Fruit fly (Drosophila melanogaster) whole organism, prepupa: ENCODE measurements around the gene CG32024.
A peak's percentile ranks its signal among the peaks of the same experiment; 100 is the strongest.

Experiments
- CG10631 ChIP-seq: fragments of 200-800 bp; sonication (Bioruptor generic); optimal IDR thresholded peaks from 2 replicates; lab custom pipeline; 2016; ENCODE audit warnings: missing biosample characterization, missing genetic modification characterization
- CG11762 ChIP-seq: fragments of 200-800 bp; sonication (Bioruptor generic); optimal IDR thresholded peaks from 3 replicates; lab custom pipeline; 2016; ENCODE audit warnings: missing biosample characterization, missing genetic modification characterization; ENCODE audit not compliant: insufficient read depth
- CG1621 ChIP-seq: fragments of 200-800 bp; sonication (Bioruptor generic); optimal IDR thresholded peaks from 3 replicates; lab custom pipeline; 2018; ENCODE audit warnings: missing biosample characterization, mild to moderate bottlenecking, missing genetic modification characterization
- CG16779 ChIP-seq: fragments of 200-800 bp; sonication (Bioruptor generic); optimal IDR thresholded peaks from 3 replicates; lab custom pipeline; 2017; ENCODE audit warnings: missing biosample characterization, mild to moderate bottlenecking, missing genetic modification characterization
- CG3032 ChIP-seq: fragments of 200-800 bp; optimal IDR thresholded peaks from 2 replicates; lab custom pipeline; 2019; ENCODE audit warnings: missing biosample characterization, mild to moderate bottlenecking, missing genetic modification characterization, moderate library complexity
- CG34406 ChIP-seq: fragments of 200-800 bp; sonication (Bioruptor generic); optimal IDR thresholded peaks from 3 replicates; lab custom pipeline; 2016; ENCODE audit warnings: missing biosample characterization, missing genetic modification characterization
- CG3919 ChIP-seq: fragments of 200-800 bp; sonication (Bioruptor generic); optimal IDR thresholded peaks from 3 replicates; lab custom pipeline; 2016; ENCODE audit warnings: missing biosample characterization, missing genetic modification characterization
- CG4318 ChIP-seq: fragments of 200-800 bp; sonication (Bioruptor generic); optimal IDR thresholded peaks from 3 replicates; lab custom pipeline; 2017; ENCODE audit warnings: missing biosample characterization, mild to moderate bottlenecking, missing genetic modification characterization
- CG6163 ChIP-seq: fragments of 200-800 bp; sonication (Bioruptor generic); IDR thresholded peaks from 3 replicates; pipeline ENCODE4 v1.3.6; 2022; ENCODE audit warnings: missing biosample characterization, missing genetic modification characterization
- CG6276 ChIP-seq: fragments of 200-800 bp; sonication (Bioruptor generic); optimal IDR thresholded peaks from 2 replicates; lab custom pipeline; 2017; ENCODE audit warnings: missing biosample characterization, mild to moderate bottlenecking, missing genetic modification characterization
- CG6792 ChIP-seq: fragments of 200-800 bp; sonication (Bioruptor generic); optimal IDR thresholded peaks from 3 replicates; lab custom pipeline; 2016; ENCODE audit warnings: missing biosample characterization, missing genetic modification characterization
- CG6808 ChIP-seq: fragments of 200-800 bp; sonication (Bioruptor generic); optimal IDR thresholded peaks from 3 replicates; lab custom pipeline; 2017; ENCODE audit warnings: missing biosample characterization, missing genetic modification characterization, mild to moderate bottlenecking, moderate library complexity, missing genetic modification reagents
- CG7368 ChIP-seq: fragments of 200-800 bp; sonication (Bioruptor generic); optimal IDR thresholded peaks from 3 replicates; lab custom pipeline; 2016; ENCODE audit warnings: missing biosample characterization, missing genetic modification characterization
- CG8632 ChIP-seq: fragments of 200-800 bp; sonication (Bioruptor generic); optimal IDR thresholded peaks from 3 replicates; lab custom pipeline; 2016; ENCODE audit warnings: missing biosample characterization, missing genetic modification characterization
- Eip75B ChIP-seq: fragments of 200-800 bp; sonication (Bioruptor generic); optimal IDR thresholded peaks from 3 replicates; lab custom pipeline; 2016; ENCODE audit warnings: missing biosample characterization, missing genetic modification characterization
- Eip78C ChIP-seq: fragments of 200-800 bp; sonication (Bioruptor generic); peaks from one replicate; lab custom pipeline; 2016; ENCODE audit warnings: missing biosample characterization, missing genetic modification characterization
- Eip93F ChIP-seq: fragments of 200-800 bp; sonication (Bioruptor generic); optimal IDR thresholded peaks from 2 replicates; lab custom pipeline; 2016; ENCODE audit warnings: missing biosample characterization, mild to moderate bottlenecking, missing genetic modification characterization
- Ets96B ChIP-seq: fragments of 200-800 bp; optimal IDR thresholded peaks from 2 replicates; lab custom pipeline; 2019; ENCODE audit warnings: missing biosample characterization, mild to moderate bottlenecking, missing genetic modification characterization, moderate library complexity
- Gug ChIP-seq: fragments of 200-800 bp; sonication (Bioruptor generic); IDR thresholded peaks from 2 replicates; pipeline ENCODE4 v1.3.6; 2022; ENCODE audit warnings: missing biosample characterization, missing genetic modification characterization
- Lpt ChIP-seq: fragments of 200-800 bp; sonication (Bioruptor generic); optimal IDR thresholded peaks from 3 replicates; lab custom pipeline; 2016; ENCODE audit warnings: missing biosample characterization, missing genetic modification characterization
- OdsH ChIP-seq: fragments of 200-800 bp; sonication (Bioruptor generic); optimal IDR thresholded peaks from 3 replicates; lab custom pipeline; 2016; ENCODE audit warnings: missing biosample characterization, missing genetic modification characterization
- Smox ChIP-seq: fragments of 200-800 bp; sonication (Bioruptor generic); optimal IDR thresholded peaks from 3 replicates; lab custom pipeline; 2016; ENCODE audit warnings: missing biosample characterization, missing genetic modification characterization
- Sox102F ChIP-seq: fragments of 200-800 bp; sonication (Bioruptor generic); optimal IDR thresholded peaks from 2 replicates; lab custom pipeline; 2016; ENCODE audit warnings: missing biosample characterization, mild to moderate bottlenecking, missing genetic modification characterization
- Sox14 ChIP-seq: fragments of 200-800 bp; sonication (Bioruptor generic); optimal IDR thresholded peaks from 3 replicates; lab custom pipeline; 2016; ENCODE audit warnings: missing biosample characterization, missing genetic modification characterization
- Sox15 ChIP-seq: fragments of 200-800 bp; sonication (Bioruptor generic); optimal IDR thresholded peaks from 3 replicates; lab custom pipeline; 2016; ENCODE audit warnings: missing biosample characterization, missing genetic modification characterization
- achi ChIP-seq: fragments of 200-800 bp; sonication (Bioruptor generic); optimal IDR thresholded peaks from 3 replicates; lab custom pipeline; 2016; ENCODE audit warnings: missing biosample characterization, missing genetic modification characterization
- acj6 ChIP-seq: fragments of 200-800 bp; sonication (Bioruptor generic); optimal IDR thresholded peaks from 3 replicates; lab custom pipeline; 2016; ENCODE audit warnings: missing biosample characterization, missing genetic modification characterization
- cyc ChIP-seq: fragments of 200-800 bp; sonication (Bioruptor generic); optimal IDR thresholded peaks from 3 replicates; lab custom pipeline; 2016; ENCODE audit warnings: missing biosample characterization, missing genetic modification characterization
- dac ChIP-seq: fragments of 200-800 bp; sonication (Bioruptor generic); optimal IDR thresholded peaks from 2 replicates; lab custom pipeline; 2017; ENCODE audit warnings: missing biosample characterization, mild to moderate bottlenecking, missing genetic modification characterization
- dsx ChIP-seq: fragments of 200-800 bp; optimal IDR thresholded peaks from 3 replicates; lab custom pipeline; 2019; ENCODE audit warnings: missing biosample characterization, mild to moderate bottlenecking, missing genetic modification characterization, moderate library complexity; ENCODE audit not compliant: poor library complexity, severe bottlenecking
- eg ChIP-seq: fragments of 200-800 bp; sonication (Bioruptor generic); IDR thresholded peaks from 3 replicates; pipeline ENCODE4 v1.3.6; 2022; ENCODE audit warnings: missing biosample characterization, missing genetic modification characterization
- esn ChIP-seq: fragments of 200-800 bp; sonication (Bioruptor generic); optimal IDR thresholded peaks from 2 replicates; lab custom pipeline; 2016; ENCODE audit warnings: missing biosample characterization, mild to moderate bottlenecking, missing genetic modification characterization, moderate library complexity
- fd85E ChIP-seq: fragments of 200-800 bp; sonication (Bioruptor generic); optimal IDR thresholded peaks from 3 replicates; lab custom pipeline; 2016; ENCODE audit warnings: missing biosample characterization, missing genetic modification characterization
- fkh ChIP-seq: fragments of 200-800 bp; sonication (Bioruptor generic); optimal IDR thresholded peaks from 3 replicates; lab custom pipeline; 2017; ENCODE audit warnings: missing biosample characterization, mild to moderate bottlenecking, missing genetic modification characterization, moderate library complexity
- lz ChIP-seq: fragments of 200-800 bp; sonication (Bioruptor generic); optimal IDR thresholded peaks from 3 replicates; lab custom pipeline; 2016; ENCODE audit warnings: missing biosample characterization, missing genetic modification characterization
- net ChIP-seq: fragments of 200-800 bp; sonication (Bioruptor generic); optimal IDR thresholded peaks from 3 replicates; lab custom pipeline; 2016; ENCODE audit warnings: missing biosample characterization, missing genetic modification characterization
- pdm3 ChIP-seq: fragments of 200-800 bp; sonication (Bioruptor generic); optimal IDR thresholded peaks from 3 replicates; lab custom pipeline; 2016; ENCODE audit warnings: missing biosample characterization, missing genetic modification characterization
- salr ChIP-seq, 2 experiments: fragments of 200-800 bp; sonication (Bioruptor generic); optimal IDR thresholded peaks; 3 replicates each; lab custom pipeline; 2016 to 2018; ENCODE audit warnings: missing biosample characterization in 2 of 2, missing genetic modification characterization in 2 of 2, mild to moderate bottlenecking in 1 of 2
- spab ChIP-seq: fragments of 200-800 bp; sonication (Bioruptor generic); optimal IDR thresholded peaks from 2 replicates; lab custom pipeline; 2017; ENCODE audit warnings: missing biosample characterization, mild to moderate bottlenecking, missing genetic modification characterization, missing genetic modification reagents
- topi ChIP-seq: fragments of 200-800 bp; sonication (Bioruptor generic); optimal IDR thresholded peaks from 3 replicates; lab custom pipeline; 2016; ENCODE audit warnings: missing biosample characterization, missing genetic modification characterization
- vri ChIP-seq: fragments of 200-800 bp; sonication (Bioruptor generic); optimal IDR thresholded peaks from 3 replicates; lab custom pipeline; 2016; ENCODE audit warnings: missing biosample characterization, mild to moderate bottlenecking, missing genetic modification characterization

The CG32024 gene

dm6 chr3L:8832737-8833466, 25.5 kb downstream of the CG32024 start:
- no peak for TF ChIP-seq CG6792 (GFP tag; lab: Kevin White, UChicago)
- no peak for TF ChIP-seq dac (GFP tag; lab: Kevin White, UChicago)
- no peak for TF ChIP-seq CG3032 (tag; lab: Kevin White, UChicago)
- TF ChIP-seq Sox14 (GFP tag; lab: Kevin White, UChicago) = no peak
- TF ChIP-seq CG1621 (tag; lab: Kevin White, UChicago) = no peak
- peak; percentile 25 for TF ChIP-seq Eip78C (GFP tag; lab: Kevin White, UChicago)
- TF ChIP-seq, all 60 proteins: peak for 1

- no peak for TF ChIP-seq Eip78C (GFP tag; lab: Kevin White, UChicago)
- TF ChIP-seq vri (GFP tag; lab: Kevin White, UChicago) = peak; percentile 20
- TF ChIP-seq spab (GFP tag; lab: Kevin White, UChicago) = no peak
Observed at dm6 chr3L:8833467-8833802, 26.0 kb downstream of the CG32024 start.

- peak; percentile 6 for TF ChIP-seq lz (GFP tag; lab: Kevin White, UChicago)
- no peak for TF ChIP-seq CG3919 (GFP tag; lab: Kevin White, UChicago)
- TF ChIP-seq vri (GFP tag; lab: Kevin White, UChicago) = peak; percentile 14
- 0 out of 3 replicates have a peak, but pooled peaks have one; percentile 11 for TF ChIP-seq eg (GFP tag; lab: Robert Waterston, UW)
- no peak for TF ChIP-seq Smox (GFP tag; lab: Kevin White, UChicago)
- TF ChIP-seq topi (GFP tag; lab: Kevin White, UChicago) = peak; percentile 23
- peak; percentile 11 for TF ChIP-seq esn (GFP tag; lab: Kevin White, UChicago)
- TF ChIP-seq fkh = peak; percentile 87
- TF ChIP-seq Sox102F (GFP tag; lab: Kevin White, UChicago) = peak; percentile 3
- peak; percentile 69 for TF ChIP-seq Eip78C (GFP tag; lab: Kevin White, UChicago)
Observed at dm6 chr3L:8834486-8834885, 27.1 kb downstream of the CG32024 start.

- TF ChIP-seq Eip93F (GFP tag; lab: Kevin White, UChicago) = no peak
- no peak for TF ChIP-seq Lpt (GFP tag; lab: Kevin White, UChicago)
- TF ChIP-seq Eip75B (GFP tag; lab: Kevin White, UChicago) = no peak
- TF ChIP-seq CG6792 (GFP tag; lab: Kevin White, UChicago) = no peak
- TF ChIP-seq pdm3 (GFP tag; lab: Kevin White, UChicago) = no peak
- TF ChIP-seq salr (GFP tag; optimal IDR thresholded peaks at IDR 0.05; lab: Kevin White, UChicago) = peak in 1 of 2 experiments; percentile 14
- peak; percentile 8 for TF ChIP-seq CG8632
- TF ChIP-seq Sox14 (GFP tag; lab: Kevin White, UChicago) = no peak
- 0 out of 3 replicates have a peak, but pooled peaks have one; percentile 8 for TF ChIP-seq eg (GFP tag; lab: Robert Waterston, UW)
- no peak for TF ChIP-seq Smox (GFP tag; lab: Kevin White, UChicago)
- no peak for TF ChIP-seq CG6808 (GFP tag; lab: Kevin White, UChicago)
- no peak for TF ChIP-seq esn (GFP tag; lab: Kevin White, UChicago)
- no peak for TF ChIP-seq lz (GFP tag; lab: Kevin White, UChicago)
- TF ChIP-seq cyc (GFP tag; lab: Kevin White, UChicago) = no peak
- peak; percentile 76 for TF ChIP-seq dsx
- TF ChIP-seq CG11762 (GFP tag; lab: Kevin White, UChicago) = no peak
- no peak for TF ChIP-seq vri (GFP tag; lab: Kevin White, UChicago)
- TF ChIP-seq CG34406 = peak; percentile 0
- no peak for TF ChIP-seq Sox15 (GFP tag; lab: Kevin White, UChicago)
- no peak for TF ChIP-seq CG3919 (GFP tag; lab: Kevin White, UChicago)
- 0 out of 3 replicates have a peak, but pooled peaks have one; percentile 13 for TF ChIP-seq CG6163 (GFP tag; lab: Robert Waterston, UW)
- TF ChIP-seq Ets96B (tag; lab: Kevin White, UChicago) = no peak
- no peak for TF ChIP-seq CG16779
- no peak for TF ChIP-seq OdsH (GFP tag; lab: Kevin White, UChicago)
- TF ChIP-seq CG6276 = no peak
- no peak for TF ChIP-seq CG10631 (GFP tag; lab: Kevin White, UChicago)
- TF ChIP-seq Gug (GFP tag; lab: Robert Waterston, UW) = no peak
- no peak for TF ChIP-seq net (GFP tag; lab: Kevin White, UChicago)
- no peak for TF ChIP-seq achi
- TF ChIP-seq fd85E = no peak
- TF ChIP-seq fkh = peak; percentile 76
- TF ChIP-seq acj6 = no peak
- no peak for TF ChIP-seq CG7368
- TF ChIP-seq CG4318 (GFP tag; lab: Kevin White, UChicago) = no peak
- TF ChIP-seq Eip78C (GFP tag; lab: Kevin White, UChicago) = peak; percentile 67
Observed at dm6 chr3L:8834886-8835285, 27.5 kb downstream of the CG32024 start.
